Fruit fly (Drosophila melanogaster): ENCODE measurements around the gene CG8927.

The CG8927 gene

DNA sequence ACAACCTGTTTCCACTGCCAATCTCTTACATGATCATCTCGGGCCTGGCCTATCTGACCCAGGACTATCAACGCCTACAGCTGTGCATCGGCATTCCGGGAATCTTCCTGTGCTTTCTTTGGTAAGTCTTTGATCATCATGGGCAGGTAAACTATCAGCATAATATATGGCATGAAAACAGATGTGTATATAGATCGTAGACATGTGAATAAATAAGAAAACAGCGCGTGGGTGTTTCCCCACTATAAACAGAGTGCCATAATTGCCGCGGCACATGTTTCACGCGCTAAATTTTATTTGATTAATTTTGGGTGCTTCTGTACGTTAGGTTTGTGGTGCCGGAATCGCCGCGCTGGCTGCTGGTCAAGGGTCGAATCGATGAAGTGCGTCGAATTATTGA, 12.7 kb upstream of the CG8927 start (continued):
- TF ChIP-seq CG6813 (GFP tag; optimal IDR thresholded peaks at IDR 0.05): peak; percentile 33

DNA sequence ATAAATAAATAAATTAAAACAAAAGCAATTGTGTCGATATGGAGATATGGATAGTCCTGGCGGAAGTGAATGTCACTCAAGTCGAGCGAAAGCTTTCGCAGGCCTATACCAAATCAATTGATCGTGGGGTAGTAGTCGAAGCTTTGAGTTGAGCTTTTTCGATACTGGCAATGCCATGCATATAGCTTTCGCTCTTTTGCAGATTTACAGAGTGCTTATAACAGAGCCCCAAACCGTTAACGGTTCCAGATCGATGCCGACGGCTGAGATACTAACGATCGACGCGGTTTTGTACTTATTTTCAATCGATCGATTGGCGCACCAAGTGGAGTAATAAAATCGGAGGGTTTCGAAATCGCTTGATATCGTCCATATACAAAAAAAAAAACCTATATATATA, 9.1 kb upstream of the CG8927 start, which contains the start of gene CG8925:
Gene CG8925, plus strand, starts transcription at position 245 of the 400 bp plus-strand sequence.
- TF ChIP-seq CG9215 (GFP tag; IDR thresholded peaks at IDR 0.05) (peak; percentile 69), CG11723 (GFP tag; optimal IDR thresholded peaks at IDR 0.05) (no peak), CG9437 (GFP tag; optimal IDR thresholded peaks at IDR 0.05) (no peak), chinmo (GFP tag; IDR thresholded peaks at IDR 0.05; ENCODE audit: partially characterized antibody) (peak; percentile 69; the same call in 1 of the 4 replicates), HLHmδ (GFP tag; optimal IDR thresholded peaks at IDR 0.05) (no peak), grn (GFP tag; optimal IDR thresholded peaks at IDR 0.05) (peak; percentile 21), z (GFP tag; IDR thresholded peaks at IDR 0.05) (peak; percentile 89)

DNA sequence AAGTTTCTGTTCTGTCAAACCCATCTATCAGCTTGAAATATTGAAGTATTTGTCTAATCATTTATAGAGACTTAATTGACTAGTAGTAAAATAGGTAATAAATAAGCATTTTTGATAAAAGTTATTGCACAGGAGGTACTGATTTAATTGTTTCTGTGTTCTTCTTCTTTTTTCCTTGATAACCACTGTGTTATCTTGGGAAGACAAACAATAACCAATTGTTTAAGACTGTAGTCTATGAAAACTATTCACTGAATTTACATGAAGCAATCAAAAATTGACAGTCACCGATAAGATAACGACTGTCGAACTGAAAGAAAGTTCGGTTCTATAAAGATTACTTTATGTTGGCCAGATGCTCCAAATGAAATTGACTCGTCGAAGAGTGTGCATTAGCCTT, 7.3 kb upstream of the CG8927 start:
- peak; percentile 91 for TF ChIP-seq exex (tag; optimal IDR thresholded peaks at IDR 0.05)
- no peak for TF ChIP-seq rib (GFP tag; IDR thresholded peaks at IDR 0.05)
- peak; percentile 90 for TF ChIP-seq mirr (GFP tag; optimal IDR thresholded peaks at IDR 0.05)
- TF ChIP-seq CG17385 (GFP tag; optimal IDR thresholded peaks at IDR 0.05): peak; percentile 22

DNA sequence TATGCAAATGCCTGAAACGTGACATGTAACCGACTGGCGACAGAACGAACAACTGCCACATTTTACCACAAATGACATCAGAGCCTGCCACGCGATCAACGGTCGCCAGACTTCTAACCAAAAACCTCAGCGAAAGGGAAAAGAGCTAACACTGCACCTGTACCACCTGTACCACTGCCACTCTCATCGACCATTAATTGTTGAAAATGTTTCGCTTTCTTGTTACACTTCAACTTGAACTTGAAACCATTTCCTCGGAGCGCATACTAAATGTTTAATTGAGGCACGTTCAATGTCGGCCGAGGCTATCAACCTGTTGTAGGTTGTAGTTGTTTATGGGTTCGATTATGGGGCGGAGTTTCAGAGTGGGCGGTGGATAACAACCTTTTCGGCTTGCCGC, 4.3 kb upstream of the CG8927 start:
- TF ChIP-seq CG8478 (optimal IDR thresholded peaks at IDR 0.05): peak; percentile 66
- TF ChIP-seq pfk (GFP tag; optimal IDR thresholded peaks at IDR 0.05): no peak
- peak; percentile 64 for TF ChIP-seq Blimp-1 (GFP tag; optimal IDR thresholded peaks at IDR 0.05)

DNA sequence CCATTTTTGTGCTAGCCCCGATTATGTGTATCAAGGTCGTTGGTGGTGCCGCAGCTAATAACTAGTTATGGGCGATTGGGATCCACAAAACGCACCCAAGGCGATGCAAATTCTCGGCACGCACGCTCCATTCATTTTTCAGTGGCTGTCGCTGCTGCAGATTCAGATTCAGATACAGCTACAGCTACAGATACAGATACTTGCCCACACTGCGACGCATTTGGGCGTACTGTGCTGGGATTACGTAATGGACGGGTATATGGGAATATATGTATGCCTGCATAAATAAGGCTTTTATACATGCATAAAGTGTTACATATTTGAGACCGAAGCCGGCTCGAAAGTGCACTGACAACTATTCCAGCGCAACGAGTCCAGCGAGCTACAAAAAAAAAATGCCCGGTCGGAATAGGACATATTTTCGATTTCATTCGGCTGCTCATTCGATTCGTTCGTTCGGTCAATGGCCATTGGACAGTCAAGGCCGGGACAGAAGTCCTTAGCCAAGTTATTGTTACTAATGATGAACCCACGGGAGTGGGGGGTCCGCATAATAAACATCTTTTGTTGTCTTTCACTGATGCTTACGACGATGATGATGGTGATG, 1.6 kb downstream of the CG8927 start:
- TF ChIP-seq PHDP (tag; optimal IDR thresholded peaks at IDR 0.05) (no peak), CG32532 (GFP tag; IDR thresholded peaks at IDR 0.05) (no peak), Pdp1 (GFP tag; optimal IDR thresholded peaks at IDR 0.05) (peak in 1 of 2 experiments; percentile 81), nau (GFP tag; optimal IDR thresholded peaks at IDR 0.05) (no peak), ato (GFP tag; IDR thresholded peaks at IDR 0.05; ENCODE audit: partially characterized antibody) (no peak), CG5245 (GFP tag; optimal IDR thresholded peaks at IDR 0.05) (no peak), sisA (GFP tag; IDR thresholded peaks at IDR 0.05) (no peak), NFAT (GFP tag; IDR thresholded peaks at IDR 0.05) (0 out of 2 replicates have a peak, but pooled peaks have one; percentile 17), Ets65A (GFP tag) (peak; percentile 51), Med (GFP tag) (peak; percentile 42), CG12391 (tag; optimal IDR thresholded peaks at IDR 0.05) (no peak), Hmr (GFP tag; optimal IDR thresholded peaks at IDR 0.05) (no peak), Kr (GFP tag; optimal IDR thresholded peaks at IDR 0.05) (no peak), wek (GFP tag; optimal IDR thresholded peaks at IDR 0.05) (no peak)

DNA sequence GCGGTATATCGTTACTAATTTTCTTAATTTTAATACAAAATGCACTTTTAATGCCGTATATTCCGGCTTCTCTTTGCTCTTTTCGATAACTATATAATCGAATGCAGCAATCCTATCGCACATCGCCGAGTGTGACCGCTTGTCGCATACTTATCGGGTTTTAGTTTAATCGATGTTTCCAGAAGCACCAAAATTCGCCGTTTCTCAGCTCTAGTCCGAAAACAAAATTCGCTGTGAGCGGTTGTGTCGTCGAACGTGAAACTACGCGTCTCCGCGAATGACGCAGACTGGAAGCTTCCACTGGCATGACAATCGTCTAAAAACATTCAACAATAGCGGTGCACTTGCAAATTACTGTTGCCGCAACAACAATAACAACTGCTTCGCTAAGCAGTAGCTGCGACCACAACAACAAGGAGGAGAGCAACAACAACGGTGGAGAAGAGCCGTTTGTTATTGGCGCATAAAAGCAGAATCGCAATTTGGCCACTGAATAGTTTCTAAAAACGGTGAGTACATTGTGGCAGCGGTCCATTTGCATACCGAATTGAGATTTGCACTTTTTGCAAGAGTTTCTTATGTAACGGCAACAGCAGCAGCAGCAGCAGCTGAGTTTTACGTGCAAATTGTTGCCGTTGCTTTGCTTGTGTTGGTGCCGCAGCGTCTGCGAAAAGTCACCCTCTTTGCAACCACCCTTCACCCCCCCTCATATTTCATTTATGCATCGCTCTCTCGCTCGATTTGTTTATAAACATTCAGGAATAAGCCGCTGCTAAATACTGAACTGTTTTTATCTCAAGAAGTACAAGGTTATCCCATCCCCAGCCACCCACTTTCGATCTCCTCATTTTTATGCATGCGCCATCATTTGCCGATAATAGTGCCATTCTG, 6.2 kb downstream of the CG8927 start, which contains the start of gene sra:
Gene sra, plus strand, starts transcription at position 209 of the 891 bp plus-strand sequence.
- TF ChIP-seq H15 (GFP tag; IDR thresholded peaks at IDR 0.05) (no peak), CG30431 (GFP tag; optimal IDR thresholded peaks at IDR 0.05) (no peak), crol (GFP tag; IDR thresholded peaks at IDR 0.05) (peak; percentile 80), HLH54F (GFP tag; optimal IDR thresholded peaks at IDR 0.05) (no peak), lov (optimal IDR thresholded peaks at IDR 0.05) (no peak), lov (GFP tag; IDR thresholded peaks at IDR 0.05) (peak; percentile 25; the same call in 1 of the 3 replicates), Abd-B (GFP tag; optimal IDR thresholded peaks at IDR 0.05) (no peak), CG10209 (GFP tag; optimal IDR thresholded peaks at IDR 0.05) (peak; percentile 12), bsh (GFP tag; optimal IDR thresholded peaks at IDR 0.05) (no peak), dm (GFP tag; optimal IDR thresholded peaks at IDR 0.05) (peak; percentile 47), CG18599 (GFP tag; optimal IDR thresholded peaks at IDR 0.05) (peak; percentile 45), CG7745 (tag; optimal IDR thresholded peaks at IDR 0.05) (peak; percentile 24)
